Fruit fly (Drosophila melanogaster): Measurements from ENCODE around the gene Rpn5.

dm6 chr3R:5813157-5813659, 23.9 kb downstream of the Rpn5 start, which contains the start of gene CG42675:
- TF ChIP-seq CG4318 (GFP tag; optimal IDR thresholded peaks at IDR 0.05) (no peak), Ets21C (GFP tag; optimal IDR thresholded peaks at IDR 0.05) (no peak), CG32006 (GFP tag; optimal IDR thresholded peaks at IDR 0.05) (no peak), cyc (GFP tag; optimal IDR thresholded peaks at IDR 0.05) (no peak), Hr39 (GFP tag; optimal IDR thresholded peaks at IDR 0.05) (no peak), CG7368 (GFP tag; optimal IDR thresholded peaks at IDR 0.05) (no peak), dsx (GFP tag; optimal IDR thresholded peaks at IDR 0.05; ENCODE audit: poor library complexity, severe bottlenecking) (no peak), Sox14 (GFP tag; optimal IDR thresholded peaks at IDR 0.05) (no peak), Gug (GFP tag; IDR thresholded peaks at IDR 0.05) (no peak), pdm3 (GFP tag; optimal IDR thresholded peaks at IDR 0.05) (no peak), salr (GFP tag; optimal IDR thresholded peaks at IDR 0.05) (no peak), Hr4 (GFP tag; optimal IDR thresholded peaks at IDR 0.05) (no peak)
